Worm (Caenorhabditis elegans) whole organism, L1 larva: Measurements from ENCODE around the gene fbxa-154.

Experiments
- egl-27 ChIP-seq, 2 experiments: fragments of 150-350 bp in 1 of 2; sonication (generic microtip); optimal IDR thresholded peaks; 3 replicates each; lab custom pipeline; 2017 to 2018; ENCODE audit warnings: missing biosample characterization in 2 of 2, missing genetic modification characterization in 2 of 2, missing genetic modification reagents in 2 of 2
- nhr-28 ChIP-seq: fragments of 150-350 bp; optimal IDR thresholded peaks from 2 replicates; lab custom pipeline; 2014; ENCODE audit warnings: missing biosample characterization, missing genetic modification characterization
- tlp-1 ChIP-seq: fragments of 150-350 bp; optimal IDR thresholded peaks from 2 replicates; lab custom pipeline; 2014; ENCODE audit warnings: missing biosample characterization, missing genetic modification characterization
- unc-130 ChIP-seq: fragments of 150-350 bp; optimal IDR thresholded peaks from 2 replicates; lab custom pipeline; 2017; ENCODE audit warnings: missing biosample characterization, missing genetic modification characterization, inconsistent platforms

DNA sequence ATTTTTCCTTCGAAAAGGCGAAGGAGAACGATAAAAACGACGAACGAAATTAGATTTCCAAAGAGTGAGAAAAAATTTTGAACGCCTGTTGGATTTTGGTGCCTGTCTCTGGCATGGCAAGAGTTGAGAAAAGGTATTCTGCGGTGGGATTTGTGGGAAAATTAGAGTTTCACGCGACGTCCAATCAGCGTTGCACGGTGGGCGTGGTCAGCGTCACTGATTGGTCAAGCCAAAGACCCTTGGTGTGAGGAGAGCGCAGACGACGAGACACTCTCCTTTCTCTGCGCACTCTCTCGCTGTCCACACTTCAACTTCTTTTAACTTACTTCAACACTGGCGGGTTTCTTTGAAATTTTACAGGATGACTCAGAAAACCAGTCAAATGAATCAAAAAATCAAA is 42.4 kb downstream of the fbxa-154 start:
- TF ChIP-seq egl-27 (tag; optimal IDR thresholded peaks at IDR 0.05; lab: Kevin White, UChicago) (no peak), unc-130 (tag; lab: Kevin White, UChicago) (no peak), tlp-1 (tag; lab: Kevin White, UChicago) (no peak), nhr-28 (no peak)
